Worm (Caenorhabditis elegans): Measurements from ENCODE around the gene fbxa-12.

- no peak for TF ChIP-seq nhr-12 (tag; optimal IDR thresholded peaks at IDR 0.05)
- no peak for TF ChIP-seq nhr-77 (tag; optimal IDR thresholded peaks at IDR 0.05)
These were observed 47.5 kb upstream of the fbxa-12 start for ce11 chrIII:2171892-2172591.
